Worm (Caenorhabditis elegans) whole organism, L4/young adult: ENCODE measurements around the gene C54C6.7.

Experiments used
- W03F9.2 ChIP-seq: fragments of 150-350 bp; optimal IDR thresholded peaks from 2 replicates; lab custom pipeline; 2014; ENCODE audit warnings: missing biosample characterization, missing genetic modification characterization
- dao-5 ChIP-seq: sonication (generic microtip); optimal IDR thresholded peaks from 2 replicates; lab custom pipeline; 2016; ENCODE audit warnings: missing genotype, missing genetic modification characterization, moderate library complexity, missing compliant biosample characterization
- him-1 ChIP-seq: sonication (generic microtip); optimal IDR thresholded peaks from 2 replicates; lab custom pipeline; 2016; ENCODE audit warnings: missing genotype, missing genetic modification reagents, missing genetic modification characterization, missing compliant biosample characterization

ce11 chrIII:3543071-3543470 lies 3.2 kb downstream of the C54C6.7 start:
- TF ChIP-seq him-1 = no peak
- no peak for TF ChIP-seq W03F9.2 (tag; lab: Kevin White, UChicago)
- no peak for TF ChIP-seq dao-5 (tag; lab: Kevin White, UChicago)
